Worm (Caenorhabditis elegans) whole organism, young adult: ENCODE measurements around the gene srz-6.

ENCODE experiments used
- hmg-1.2 ChIP-seq: fragments of 200-800 bp; sonication (Bioruptor generic); IDR thresholded peaks from 2 replicates; pipeline ENCODE4 v1.3.6; 2022; ENCODE audit warnings: missing genetic modification reagents, missing genetic modification characterization, missing compliant biosample characterization
- sea-2 ChIP-seq: fragments of 200-800 bp; sonication (Bioruptor generic); IDR thresholded peaks from 2 replicates; pipeline ENCODE4 v1.3.6; 2022; ENCODE audit warnings: missing genetic modification characterization, missing compliant biosample characterization

- TF ChIP-seq sea-2 (GFP tag; lab: Robert Waterston, UW) (no peak), hmg-1.2 (GFP tag; lab: Robert Waterston, UW) (no peak)
These were observed 33.5 kb downstream of the srz-6 start, which contains the start of gene srx-118 for ce11 chrII:12525526-12525925.
